Fruit fly (Drosophila melanogaster) whole organism, wandering third instar larva: Measurements from ENCODE around the gene CG10702.

Experiments
- Abd-B ChIP-seq: fragments of >200 bp; optimal IDR thresholded peaks from 2 replicates; lab custom pipeline; 2017; ENCODE audit warnings: missing biosample characterization, missing genetic modification characterization
- CG9705 ChIP-seq: fragments of 200-800 bp; sonication (Bioruptor generic); optimal IDR thresholded peaks from 2 replicates; lab custom pipeline; 2018; ENCODE audit warnings: missing biosample characterization, mild to moderate bottlenecking, missing genetic modification characterization
- CrebA ChIP-seq: fragments of 200-800 bp; sonication (Bioruptor generic); optimal IDR thresholded peaks from 2 replicates; lab custom pipeline; 2016; ENCODE audit warnings: missing biosample characterization, mild to moderate bottlenecking, missing genetic modification characterization, borderline replicate concordance
- GATAd ChIP-seq: sonication (Bioruptor generic); optimal IDR thresholded peaks from 2 replicates; lab custom pipeline; 2016; ENCODE audit warnings: missing biosample characterization, missing genetic modification characterization
- HLH106 ChIP-seq: fragments of 200-800 bp; optimal IDR thresholded peaks from 3 replicates; lab custom pipeline; 2019; ENCODE audit warnings: missing biosample characterization, mild to moderate bottlenecking, missing genetic modification characterization, moderate library complexity
- Hnf4 ChIP-seq: fragments of 200-800 bp; sonication (Bioruptor generic); optimal IDR thresholded peaks from 2 replicates; lab custom pipeline; 2016; ENCODE audit warnings: missing biosample characterization, mild to moderate bottlenecking, missing genetic modification characterization
- Hr78 ChIP-seq: fragments of >200 bp; optimal IDR thresholded peaks from 2 replicates; lab custom pipeline; 2017; ENCODE audit warnings: missing biosample characterization, missing genetic modification characterization
- Hr83 ChIP-seq: fragments of 200-300 bp; sonication (Bioruptor generic); optimal IDR thresholded peaks from 2 replicates; lab custom pipeline; 2016; ENCODE audit warnings: missing biosample characterization, mild to moderate bottlenecking, missing genetic modification characterization, moderate library complexity; ENCODE audit not compliant: poor library complexity, severe bottlenecking
- Jra ChIP-seq: sonication (Bioruptor generic); optimal IDR thresholded peaks from 2 replicates; lab custom pipeline; 2016; ENCODE audit warnings: missing biosample characterization, missing genetic modification characterization
- Mio ChIP-seq: sonication (Bioruptor generic); optimal IDR thresholded peaks from 2 replicates; lab custom pipeline; 2016; ENCODE audit warnings: missing biosample characterization, missing genetic modification characterization
- Myc ChIP-seq: fragments of >200 bp; optimal IDR thresholded peaks from 2 replicates; lab custom pipeline; 2017
- N ChIP-seq: fragments of >200 bp; optimal IDR thresholded peaks from 2 replicates; lab custom pipeline; 2018; ENCODE audit warnings: missing biosample characterization, missing external identifiers, missing genetic modification characterization
- OdsH ChIP-seq: fragments of 200-800 bp; sonication (Bioruptor generic); optimal IDR thresholded peaks from 2 replicates; lab custom pipeline; 2016; ENCODE audit warnings: missing biosample characterization, mild to moderate bottlenecking, missing genetic modification characterization
- Rel ChIP-seq, 2 experiments: fragments of 200-800 bp; sonication (Bioruptor generic) in 1 of 2; optimal IDR thresholded peaks; 2 replicates in 1 of 2; 3 replicates in 1 of 2; lab custom pipeline; 2016 to 2019; ENCODE audit warnings: mild to moderate bottlenecking in 2 of 2, missing biosample characterization in 2 of 2, missing genetic modification characterization in 2 of 2, moderate library complexity in 1 of 2
- Sp1 ChIP-seq: fragments of 200-800 bp; sonication (Bioruptor generic); optimal IDR thresholded peaks from 3 replicates; lab custom pipeline; 2019; ENCODE audit warnings: missing biosample characterization, mild to moderate bottlenecking, missing genetic modification characterization, moderate library complexity
- br ChIP-seq: fragments of 200-800 bp; sonication (Bioruptor generic); optimal IDR thresholded peaks from 2 replicates; lab custom pipeline; 2016; ENCODE audit warnings: missing biosample characterization, missing genetic modification characterization
- brk ChIP-seq: fragments of 200-800 bp; sonication (Bioruptor generic); optimal IDR thresholded peaks from 2 replicates; lab custom pipeline; 2016; ENCODE audit warnings: missing biosample characterization, mild to moderate bottlenecking, missing genetic modification characterization
- dmrt93B ChIP-seq: fragments of 200-800 bp; sonication (Bioruptor generic); optimal IDR thresholded peaks from 2 replicates; lab custom pipeline; 2018; ENCODE audit warnings: missing biosample characterization, mild to moderate bottlenecking, missing genetic modification characterization
- dsf ChIP-seq: sonication (Bioruptor generic); optimal IDR thresholded peaks from 2 replicates; lab custom pipeline; 2016; ENCODE audit warnings: missing biosample characterization, missing genetic modification characterization, borderline replicate concordance
- ey ChIP-seq: fragments of 200-800 bp; sonication (Bioruptor generic); optimal IDR thresholded peaks from 2 replicates; lab custom pipeline; 2016; ENCODE audit warnings: missing biosample characterization, missing genetic modification characterization
- foxo ChIP-seq, 2 experiments: fragments of 200-800 bp; sonication (Bioruptor generic); optimal IDR thresholded peaks; 2 replicates in 1 of 2; 3 replicates in 1 of 2; lab custom pipeline; 2016 to 2017; ENCODE audit warnings: missing biosample characterization in 2 of 2, missing genetic modification characterization in 2 of 2
- fru ChIP-seq: fragments of 200-800 bp; sonication (Bioruptor generic); optimal IDR thresholded peaks from 3 replicates; lab custom pipeline; 2016; ENCODE audit warnings: missing biosample characterization, mild to moderate bottlenecking, missing genetic modification characterization
- h ChIP-seq: fragments of 200-800 bp; sonication (Bioruptor generic); optimal IDR thresholded peaks from 3 replicates; lab custom pipeline; 2016; ENCODE audit warnings: missing biosample characterization, mild to moderate bottlenecking, missing genetic modification characterization
- lola ChIP-seq: fragments of >200 bp; optimal IDR thresholded peaks from 2 replicates; lab custom pipeline; 2017; ENCODE audit warnings: missing biosample characterization, missing genetic modification characterization
- pan ChIP-seq: fragments of >200 bp; optimal IDR thresholded peaks from 2 replicates; lab custom pipeline; 2017
- psq ChIP-seq: fragments of 200-800 bp; sonication (Bioruptor generic); optimal IDR thresholded peaks from 3 replicates; lab custom pipeline; 2017; ENCODE audit warnings: missing biosample characterization, mild to moderate bottlenecking, missing genetic modification characterization, moderate library complexity
- rgr ChIP-seq: fragments of 200-800 bp; sonication (Bioruptor generic); optimal IDR thresholded peaks from 3 replicates; lab custom pipeline; 2016; ENCODE audit warnings: missing biosample characterization, mild to moderate bottlenecking, missing genetic modification characterization
- sage ChIP-seq: fragments of 200-800 bp; sonication (Bioruptor generic); optimal IDR thresholded peaks from 2 replicates; lab custom pipeline; 2016; ENCODE audit warnings: missing biosample characterization, mild to moderate bottlenecking, missing genetic modification characterization
- sv ChIP-seq: fragments of 200-800 bp; sonication (Bioruptor generic); optimal IDR thresholded peaks from 3 replicates; lab custom pipeline; 2016; ENCODE audit warnings: missing biosample characterization, missing genetic modification characterization
- woc ChIP-seq: sonication (Bioruptor generic); optimal IDR thresholded peaks from 2 replicates; lab custom pipeline; 2016; ENCODE audit warnings: missing biosample characterization, mild to moderate bottlenecking, missing genetic modification characterization

CG10702 gene

dm6 chr2L:19024744-19025059 is 44.9 kb downstream of the CG10702 start:
- no peak for TF ChIP-seq Jra (GFP tag; lab: Kevin White, UChicago)
- TF ChIP-seq CG9705 (GFP tag; lab: Kevin White, UChicago), result no peak
- no peak for TF ChIP-seq Hr83 (GFP tag; lab: Kevin White, UChicago)
- no peak for TF ChIP-seq GATAd (GFP tag; lab: Kevin White, UChicago)
- no peak for TF ChIP-seq psq (GFP tag; lab: Kevin White, UChicago)
- TF ChIP-seq Mio (GFP tag; lab: Kevin White, UChicago), result no peak
- TF ChIP-seq woc, result no peak
- no peak for TF ChIP-seq CrebA
- no peak for TF ChIP-seq dsf (GFP tag; lab: Kevin White, UChicago)
- no peak for TF ChIP-seq Sp1
- no peak for TF ChIP-seq dmrt93B (GFP tag; lab: Kevin White, UChicago)
- TF ChIP-seq ey (GFP tag; lab: Kevin White, UChicago), result no peak
- TF ChIP-seq br (GFP tag; lab: Kevin White, UChicago), result no peak
- TF ChIP-seq lola (GFP tag; lab: Kevin White, UChicago), result no peak
- TF ChIP-seq sage, result no peak

- TF ChIP-seq sv (GFP tag; lab: Kevin White, UChicago), result peak; percentile 9
- TF ChIP-seq N (GFP tag; lab: Kevin White, UChicago), result no peak
- TF ChIP-seq Hnf4, result no peak
- peak; percentile 76 for TF ChIP-seq HLH106 (tag; lab: Kevin White, UChicago)
- TF ChIP-seq woc, result no peak
- peak; percentile 60 for TF ChIP-seq h (GFP tag; lab: Kevin White, UChicago)
- no peak for TF ChIP-seq Rel (GFP tag; optimal IDR thresholded peaks at IDR 0.05; lab: Kevin White, UChicago)
- peak; percentile 5 for TF ChIP-seq Rel (tag; optimal IDR thresholded peaks at IDR 0.05; lab: Kevin White, UChicago)
- TF ChIP-seq CG9705 (GFP tag; lab: Kevin White, UChicago), result peak; percentile 51
- TF ChIP-seq ey (GFP tag; lab: Kevin White, UChicago), result peak; percentile 51
- no peak for TF ChIP-seq dsf (GFP tag; lab: Kevin White, UChicago)
- TF ChIP-seq CrebA, result no peak
- no peak for TF ChIP-seq Myc (lab: Kevin White, UChicago)
- TF ChIP-seq br (GFP tag; lab: Kevin White, UChicago), result peak; percentile 24
- peak; percentile 52 for TF ChIP-seq rgr (GFP tag; lab: Kevin White, UChicago)
- TF ChIP-seq OdsH (GFP tag; lab: Kevin White, UChicago), result peak; percentile 41
- TF ChIP-seq fru (GFP tag; lab: Kevin White, UChicago), result peak; percentile 61
- peak; percentile 78 for TF ChIP-seq Sp1
- peak in 1 of 2 experiments; percentile 69 for TF ChIP-seq foxo (GFP tag; optimal IDR thresholded peaks at IDR 0.05; lab: Kevin White, UChicago)
- peak; percentile 49 for TF ChIP-seq dmrt93B (GFP tag; lab: Kevin White, UChicago)
- peak; percentile 56 for TF ChIP-seq psq (GFP tag; lab: Kevin White, UChicago)
Measured at dm6 chr2L:19023972-19024743, 45.5 kb downstream of the CG10702 start.

dm6 chr2L:19022221-19022516 is 47.5 kb downstream of the CG10702 start, which contains the start of gene CG15172:
Gene CG15172, plus strand, starts transcription at chr2L:19022417.
- TF ChIP-seq sage, result no peak
- no peak for TF ChIP-seq Abd-B
- TF ChIP-seq brk, result no peak
- no peak for TF ChIP-seq h (GFP tag; lab: Kevin White, UChicago)
- TF ChIP-seq GATAd (GFP tag; lab: Kevin White, UChicago), result no peak
- no peak for TF ChIP-seq ey (GFP tag; lab: Kevin White, UChicago)
- no peak for TF ChIP-seq Sp1
- TF ChIP-seq Rel (GFP tag; optimal IDR thresholded peaks at IDR 0.05; lab: Kevin White, UChicago), result no peak
- no peak for TF ChIP-seq Rel (tag; optimal IDR thresholded peaks at IDR 0.05; lab: Kevin White, UChicago)
- TF ChIP-seq HLH106 (tag; lab: Kevin White, UChicago), result no peak
- no peak for TF ChIP-seq psq (GFP tag; lab: Kevin White, UChicago)
- no peak for TF ChIP-seq fru (GFP tag; lab: Kevin White, UChicago)
- TF ChIP-seq CG9705 (GFP tag; lab: Kevin White, UChicago), result no peak
- TF ChIP-seq rgr (GFP tag; lab: Kevin White, UChicago), result no peak
- TF ChIP-seq dsf (GFP tag; lab: Kevin White, UChicago), result no peak
- TF ChIP-seq pan (lab: Kevin White, UChicago), result no peak
- no peak for TF ChIP-seq OdsH (GFP tag; lab: Kevin White, UChicago)
- no peak for TF ChIP-seq Hr78
- no peak for TF ChIP-seq Hr83 (GFP tag; lab: Kevin White, UChicago)
- no peak for TF ChIP-seq br (GFP tag; lab: Kevin White, UChicago)
